Worm (Caenorhabditis elegans): ENCODE data around the gene Y38H8A.12.

DNA sequence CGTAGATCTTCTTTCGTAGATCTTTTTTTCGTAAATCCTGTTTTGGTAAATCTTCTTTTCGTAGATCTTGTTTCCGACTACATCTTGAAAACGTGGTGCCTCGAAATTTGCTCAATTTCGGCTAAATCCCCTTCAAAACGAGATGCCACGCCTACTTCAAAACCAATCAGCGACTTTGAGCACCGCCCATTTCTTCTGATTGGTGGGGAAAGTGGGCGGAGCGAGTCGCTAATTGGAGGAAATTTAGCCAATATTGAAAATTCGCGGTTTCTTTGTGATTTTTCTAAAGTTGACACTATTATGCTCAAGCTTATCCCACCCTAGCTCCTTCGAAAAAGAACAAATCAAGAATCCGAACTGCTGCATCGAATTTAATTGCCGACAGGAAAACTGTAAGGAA, 26.8 kb upstream of the Y38H8A.12 start:
- no peak for TF ChIP-seq egl-27 (tag; optimal IDR thresholded peaks at IDR 0.05)
- TF ChIP-seq nhr-19 (GFP tag; conservative IDR thresholded peaks at IDR 0.05), result no peak
- TF ChIP-seq snpc-4 (tag; optimal IDR thresholded peaks at IDR 0.05), result no peak
- TF ChIP-seq ama-1 (optimal IDR thresholded peaks at IDR 0.05), result no peak
- no peak for TF ChIP-seq nhr-11 (tag; optimal IDR thresholded peaks at IDR 0.05)
- TF ChIP-seq mef-2 (tag; optimal IDR thresholded peaks at IDR 0.05), result no peak
- TF ChIP-seq ztf-11 (tag; optimal IDR thresholded peaks at IDR 0.05), result no peak
